Fruit fly (Drosophila melanogaster) whole organism, larva: ENCODE measurements around the gene CG43230.

ENCODE experiments used
- noc ChIP-seq: fragments of 200-800 bp; sonication (Bioruptor generic); optimal IDR thresholded peaks from 3 replicates; lab custom pipeline; 2019; ENCODE audit warnings: missing biosample characterization, mild to moderate bottlenecking, missing genetic modification characterization, moderate library complexity

The CG43230 gene

DNA sequence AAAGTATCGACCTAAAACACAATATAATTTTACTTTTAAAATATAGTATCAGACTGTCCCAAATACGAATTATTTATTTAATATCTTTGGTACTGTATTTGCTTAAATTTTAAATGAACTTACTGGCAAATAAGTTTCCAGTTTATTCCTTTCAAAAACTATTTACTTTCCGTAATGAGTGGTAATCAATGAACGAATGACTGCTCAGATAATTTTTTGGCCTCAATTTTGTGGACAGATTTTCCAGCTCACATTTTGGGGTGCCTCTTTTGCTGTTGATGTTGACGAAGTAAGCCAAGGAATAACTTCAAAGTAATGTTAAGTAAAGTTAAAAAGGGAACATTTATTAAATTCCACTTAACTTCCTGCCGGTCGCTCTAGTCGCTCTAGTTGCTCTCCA is at the start of gene CG43230:
Gene CG43230 (plus strand): TSS at position 301 of the 400 bp plus-strand sequence.
- no peak for TF ChIP-seq noc (tag; lab: Kevin White, UChicago)

DNA sequence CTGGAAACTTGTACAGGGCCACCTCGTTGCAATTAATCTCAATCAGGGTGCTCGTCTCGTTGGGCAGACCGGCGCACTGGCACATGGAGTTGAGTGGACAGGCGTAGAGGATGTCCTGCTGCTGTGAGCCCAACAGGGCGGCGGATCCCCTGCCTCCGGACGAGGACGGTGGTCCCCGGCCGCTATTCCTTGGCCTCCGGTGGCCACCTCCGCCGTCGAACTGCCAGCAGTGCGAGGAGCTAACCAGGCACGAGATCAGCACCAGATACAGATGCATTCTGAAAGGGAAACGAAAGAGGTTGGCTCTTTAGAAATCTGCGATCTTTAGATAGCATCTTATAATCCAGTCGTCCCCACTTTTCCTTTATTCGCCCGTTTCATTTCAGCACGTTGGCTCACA is 37.0 kb upstream of the CG43230 start:
- TF ChIP-seq noc (tag; lab: Kevin White, UChicago): no peak

DNA sequence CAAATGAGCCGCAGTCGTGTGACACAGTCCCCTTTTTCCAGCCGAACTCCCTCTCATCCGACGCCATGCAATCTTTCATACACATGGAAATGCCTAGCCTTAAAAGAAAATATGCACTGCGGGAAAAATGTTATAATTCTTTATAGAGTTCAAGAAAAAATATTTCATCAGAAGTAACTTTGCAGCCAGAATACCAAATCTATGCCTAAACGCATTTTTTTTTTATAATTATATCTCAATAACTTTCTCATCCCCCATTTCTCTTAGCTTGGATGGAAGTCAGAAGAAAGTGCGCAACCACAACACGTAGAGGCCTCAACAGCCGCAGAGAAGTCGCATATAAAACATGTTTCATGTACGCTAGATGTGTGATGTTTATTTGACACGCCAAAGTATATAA is 36.0 kb upstream of the CG43230 start:
- TF ChIP-seq noc (tag; lab: Kevin White, UChicago): no peak

DNA sequence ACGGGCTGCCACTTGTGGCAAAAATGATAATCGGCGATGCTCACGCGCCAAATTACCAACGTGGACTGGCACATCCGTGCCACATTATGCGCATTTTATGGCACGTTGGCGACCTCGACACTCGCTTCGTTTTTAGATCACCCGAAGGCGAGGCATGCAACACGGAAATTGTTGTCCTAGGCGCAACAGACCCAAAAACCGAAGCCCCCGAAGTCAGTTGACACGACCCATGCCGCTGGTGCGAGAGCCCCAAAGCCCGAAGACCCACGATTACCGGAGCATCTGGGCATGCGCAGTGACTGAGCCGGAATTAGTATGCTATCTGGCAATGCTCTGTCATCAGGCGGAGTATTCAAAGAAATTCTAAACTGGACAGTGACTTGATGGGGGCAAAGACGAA is 14.6 kb upstream of the CG43230 start, which contains the start of gene CG4168:
Gene CG4168 (minus strand): TSS at position 51 of the 400 bp plus-strand sequence.
- no peak for TF ChIP-seq noc (tag; lab: Kevin White, UChicago)

DNA sequence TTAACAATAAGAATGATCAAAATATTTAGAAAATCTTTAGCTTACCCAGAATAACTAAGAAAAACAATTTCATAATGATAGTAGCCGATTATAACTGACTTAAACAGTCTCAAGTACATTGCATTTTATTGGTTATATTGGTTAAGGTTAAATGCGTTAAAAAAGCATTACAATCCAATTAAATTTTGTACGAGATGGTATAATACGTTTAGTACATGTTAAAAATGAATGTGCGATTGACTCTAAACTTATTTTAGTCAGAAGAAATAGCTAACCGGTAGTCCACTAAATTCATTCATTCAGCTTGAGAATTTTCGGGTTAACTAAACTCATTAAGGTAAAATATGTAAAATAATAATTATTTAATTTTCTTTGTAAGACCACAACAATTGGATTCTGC is 13.0 kb upstream of the CG43230 start, which contains the start of gene Sfp35C:
Gene Sfp35C (minus strand): TSS at position 101 of the 400 bp plus-strand sequence.
- TF ChIP-seq noc (tag; lab: Kevin White, UChicago): no peak

DNA sequence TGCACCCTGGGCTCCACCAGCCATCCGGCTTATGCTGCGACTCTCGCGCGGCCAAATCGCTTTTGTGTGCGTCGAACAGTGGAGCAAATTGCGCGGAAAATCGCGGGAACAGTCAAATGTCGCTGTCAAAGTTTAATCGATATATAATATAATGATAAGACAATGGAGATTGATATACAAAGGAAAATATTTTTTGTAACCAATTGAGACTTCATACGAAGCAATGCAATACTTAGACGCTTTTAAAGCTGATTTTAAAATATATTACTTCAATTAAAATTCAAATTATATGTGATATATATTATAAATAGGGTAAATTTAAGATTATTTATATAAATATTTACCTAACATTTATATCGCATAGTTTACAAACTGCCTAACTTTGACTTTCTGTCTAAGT is 3.5 kb upstream of the CG43230 start:
- no peak for TF ChIP-seq noc (tag; lab: Kevin White, UChicago)

DNA sequence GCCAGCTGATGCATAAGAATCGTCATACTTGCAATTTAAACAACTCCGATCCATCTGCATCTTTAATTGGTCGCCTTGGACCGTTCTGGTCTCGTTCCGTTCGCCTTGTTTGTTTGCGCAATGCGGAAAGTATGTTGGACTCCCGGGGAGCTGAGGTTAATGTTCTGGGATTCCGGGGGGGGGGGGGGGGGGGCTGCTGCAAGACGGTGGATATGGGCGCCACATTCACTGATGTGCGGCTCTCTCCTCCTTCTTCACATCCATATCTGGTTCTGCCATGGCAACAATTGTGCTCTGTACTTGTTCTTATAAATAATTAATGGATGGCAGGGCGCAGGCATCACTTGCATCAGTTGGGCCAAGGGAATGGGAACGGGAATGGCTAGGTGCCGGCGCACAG is 28.4 kb downstream of the CG43230 start:
- no peak for TF ChIP-seq noc (tag; lab: Kevin White, UChicago)

DNA sequence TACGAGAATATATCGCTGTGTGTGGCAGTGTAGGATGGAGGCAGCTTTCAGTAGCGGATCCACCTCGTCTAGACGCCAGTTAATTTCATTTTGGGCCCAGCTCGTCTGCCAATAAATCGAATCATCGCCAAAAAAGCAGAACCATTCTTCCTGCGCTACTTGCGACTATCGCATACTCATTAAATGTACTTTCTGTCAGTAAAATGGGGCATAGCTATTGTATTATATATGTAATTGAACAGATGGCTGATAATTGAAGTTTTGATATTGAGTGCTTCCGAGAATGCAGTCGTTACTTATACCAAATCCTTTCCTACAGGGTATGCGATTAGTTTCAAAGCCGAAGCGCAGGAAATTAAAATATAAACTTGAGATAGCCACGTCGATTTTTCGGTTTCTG is 29.7 kb downstream of the CG43230 start:
- TF ChIP-seq noc (tag; lab: Kevin White, UChicago): no peak

DNA sequence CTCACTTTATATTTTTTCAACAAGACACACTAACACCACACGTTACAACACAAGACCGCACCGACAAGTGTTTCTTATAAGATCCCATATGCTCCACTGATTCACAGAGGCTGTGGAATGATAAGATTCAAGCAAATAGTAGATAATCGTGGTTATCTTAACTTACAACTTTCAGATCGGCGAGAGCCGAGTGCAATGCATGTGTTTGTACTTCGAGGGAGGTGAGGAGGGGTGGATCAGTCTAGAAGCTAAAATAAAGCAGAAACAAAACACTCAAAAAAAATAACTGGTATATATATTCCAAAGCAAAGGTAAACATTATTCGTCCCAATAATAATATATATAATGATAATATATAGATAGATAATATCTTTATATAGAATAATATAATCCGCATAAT is 32.6 kb downstream of the CG43230 start, which contains the start of gene ZnT35C:
Gene ZnT35C (minus strand): TSS at position 101 of the 400 bp plus-strand sequence.
- TF ChIP-seq noc (tag; lab: Kevin White, UChicago): no peak

DNA sequence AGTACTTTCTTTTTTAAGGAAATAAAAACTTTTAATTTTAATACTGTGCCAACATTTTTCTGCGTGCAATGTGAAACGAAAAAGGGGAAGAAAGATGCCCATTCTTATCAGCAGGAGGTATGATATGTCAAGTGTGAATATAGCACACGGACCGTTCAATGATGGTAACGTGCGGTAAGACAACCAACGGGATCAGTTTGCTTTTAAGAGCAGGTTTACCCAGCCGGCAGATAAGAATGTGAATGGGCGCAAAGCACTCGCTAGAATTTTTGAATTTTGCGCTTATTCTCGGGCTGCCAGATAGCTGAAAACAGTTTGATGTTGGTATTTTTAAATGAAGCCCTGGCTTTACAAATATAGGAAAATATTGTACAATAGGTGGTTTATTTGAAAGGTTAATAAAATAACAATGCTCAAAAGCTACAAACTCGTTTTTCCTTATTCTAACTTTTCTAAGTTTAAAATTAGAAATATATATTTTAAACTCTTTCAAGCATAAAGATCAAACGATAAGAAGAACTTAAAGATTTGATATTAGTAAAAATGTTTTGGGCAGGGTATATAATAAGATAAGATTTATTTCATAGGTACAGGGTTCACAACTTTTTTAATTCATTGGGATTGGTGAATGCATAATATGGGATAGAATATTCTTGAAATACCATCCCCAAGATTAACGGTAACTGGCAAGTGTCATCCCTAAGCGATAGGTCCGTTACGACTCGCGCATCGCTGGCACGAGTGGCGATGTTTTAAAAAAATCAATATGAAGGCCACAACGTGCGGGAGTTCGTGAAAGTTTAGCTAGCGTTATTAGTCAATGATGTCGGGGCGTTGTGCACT is 33.4 kb downstream of the CG43230 start, which contains the start of gene dao:
Gene dao (plus strand): TSS at position 717 of the 843 bp plus-strand sequence.
- TF ChIP-seq noc (tag; lab: Kevin White, UChicago): no peak

DNA sequence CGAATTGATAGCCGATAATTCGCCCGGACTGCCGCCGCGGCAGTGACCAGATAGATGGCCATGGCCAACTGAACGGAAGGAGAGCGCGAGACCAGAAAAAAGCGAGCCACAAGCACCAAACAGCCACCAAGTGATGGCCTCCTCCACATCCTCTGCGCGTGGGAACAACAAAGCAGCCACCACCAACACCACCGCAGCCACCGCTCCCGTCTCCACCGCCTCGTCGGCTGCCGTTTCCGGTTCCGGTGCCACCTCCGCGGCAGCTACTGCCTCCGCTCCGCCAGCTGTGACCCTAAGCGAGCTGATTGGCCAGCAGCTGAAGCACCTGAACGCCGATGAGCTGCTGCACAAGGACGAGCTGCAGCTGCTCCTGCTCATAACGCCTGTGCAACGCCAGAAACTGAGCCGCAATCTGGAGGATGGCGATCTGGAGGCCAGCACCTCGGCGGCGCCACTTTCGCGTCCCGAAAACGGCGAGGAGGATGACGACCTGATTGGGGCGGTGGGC is 34.0 kb downstream of the CG43230 start:
- no peak for TF ChIP-seq noc (tag; lab: Kevin White, UChicago)

DNA sequence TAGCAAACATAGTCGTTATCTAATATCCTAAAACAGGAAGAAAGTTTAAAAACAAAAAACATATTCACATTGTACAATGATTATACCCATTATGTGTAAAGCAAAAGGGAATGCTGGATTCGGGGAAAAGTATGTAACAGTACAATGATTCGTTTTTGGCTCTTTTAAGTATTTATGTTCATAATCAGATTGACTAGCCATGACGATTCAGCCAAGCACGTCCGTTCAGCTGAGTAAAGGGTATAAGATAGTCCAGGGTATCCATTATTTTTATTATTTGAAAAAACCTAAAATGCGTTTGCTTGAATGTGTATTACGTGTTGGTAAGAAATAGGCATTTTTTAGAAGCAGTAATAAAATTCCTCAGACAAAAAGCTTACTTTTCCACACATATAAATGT is 34.7 kb downstream of the CG43230 start:
- no peak for TF ChIP-seq noc (tag; lab: Kevin White, UChicago)

DNA sequence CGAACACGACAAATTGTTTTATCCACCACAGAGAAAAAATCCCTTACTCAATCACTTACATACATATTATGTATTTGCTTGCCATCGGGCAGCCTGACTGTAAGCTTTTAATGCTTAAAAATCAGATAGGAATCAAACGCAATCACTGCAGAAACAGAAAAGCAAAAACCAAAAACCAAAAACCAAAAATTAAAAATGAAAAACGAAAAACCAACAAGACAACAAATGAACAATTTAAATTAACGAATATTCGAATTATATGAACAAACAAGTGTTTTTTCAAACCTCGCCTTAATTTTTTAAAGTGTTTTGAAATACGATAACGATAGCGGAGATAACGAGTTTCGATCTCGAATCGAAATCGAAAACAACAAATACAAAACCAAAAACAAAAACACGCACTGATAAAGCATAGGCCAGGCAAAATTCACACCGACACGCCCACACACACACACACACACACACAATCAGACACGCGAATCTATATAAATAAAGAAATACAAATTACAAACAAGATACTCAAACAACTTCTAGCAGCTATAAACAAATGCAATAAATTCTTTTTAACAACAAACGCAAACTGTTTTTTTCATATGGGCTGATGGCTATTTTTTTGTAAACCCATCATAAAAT is 39.3 kb downstream of the CG43230 start:
- peak; percentile 56 for TF ChIP-seq noc (tag; lab: Kevin White, UChicago)

DNA sequence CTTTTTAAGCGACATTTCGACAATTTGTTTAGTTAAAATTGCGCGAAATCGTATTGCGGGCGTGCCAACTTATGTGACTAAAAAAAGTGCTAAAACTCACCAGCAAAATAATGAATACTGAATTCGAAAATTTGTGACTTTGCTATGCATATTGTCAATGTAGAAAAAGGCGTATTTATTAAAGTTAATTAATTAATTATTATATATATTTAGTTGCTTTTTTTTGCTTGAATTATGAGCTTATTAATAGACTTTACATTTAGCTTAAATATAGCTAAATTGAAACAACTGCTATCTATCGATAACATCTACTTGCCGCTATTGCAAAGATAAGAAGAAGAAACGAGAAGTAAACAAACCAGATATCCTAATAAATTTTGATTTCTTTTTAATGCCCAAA is 41.2 kb downstream of the CG43230 start, which contains the start of the genes PolD3 and Uxt:
Gene PolD3 (minus strand): TSS at position 56 of the 400 bp plus-strand sequence.
Gene Uxt (plus strand): TSS at position 333 of the 400 bp plus-strand sequence.
- TF ChIP-seq noc (tag; lab: Kevin White, UChicago): no peak

DNA sequence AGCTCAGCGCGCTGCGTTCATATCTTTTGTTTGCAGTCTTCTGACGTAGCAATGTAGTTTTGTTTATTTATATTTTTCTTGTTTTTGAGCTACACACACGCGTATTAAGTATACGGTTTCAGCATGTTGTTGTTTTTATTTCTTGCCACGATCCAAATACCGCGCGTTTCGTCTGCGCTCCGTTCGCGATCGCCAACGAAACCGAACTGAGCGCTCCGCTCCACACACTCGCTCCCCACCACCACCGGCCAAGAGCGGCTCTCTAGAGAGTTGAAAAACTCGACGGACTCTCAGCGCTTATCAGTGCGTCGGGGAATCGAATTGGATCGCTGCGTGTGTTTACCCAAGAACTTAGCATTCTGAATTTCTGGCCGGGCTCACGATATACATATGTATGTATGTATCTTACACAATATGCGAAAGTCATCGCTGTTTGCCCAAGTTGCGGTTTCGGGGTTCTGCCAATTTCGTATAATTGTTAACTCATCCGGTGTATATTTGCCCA is 49.5 kb downstream of the CG43230 start, which contains the start of gene yuri:
Gene yuri (minus strand): TSS at position 210 of the 505 bp plus-strand sequence.
- peak; percentile 40 for TF ChIP-seq noc (tag; lab: Kevin White, UChicago)
